Worm (Caenorhabditis elegans): Measurements from ENCODE around the gene CC8.2.

CC8.2 gene

ce11 chrIV:3632475-3632874 lies 16.0 kb downstream of the CC8.2 start:
- no peak for TF ChIP-seq dao-5 (tag; optimal IDR thresholded peaks at IDR 0.05)
- TF ChIP-seq him-1 (tag; optimal IDR thresholded peaks at IDR 0.05), result no peak
- TF ChIP-seq W03F9.2 (tag; optimal IDR thresholded peaks at IDR 0.05), result no peak

- no peak for TF ChIP-seq dao-5 (tag; optimal IDR thresholded peaks at IDR 0.05)
Measured at ce11 chrIV:3628896-3629641, 19.4 kb downstream of the CC8.2 start.

ce11 chrIV:3626447-3626846 lies 22.0 kb downstream of the CC8.2 start:
- TF ChIP-seq W03F9.2 (tag; optimal IDR thresholded peaks at IDR 0.05), result no peak
- no peak for TF ChIP-seq dao-5 (tag; optimal IDR thresholded peaks at IDR 0.05)
- TF ChIP-seq him-1 (tag; optimal IDR thresholded peaks at IDR 0.05), result no peak

ce11 chrIV:3624597-3624996 lies 23.9 kb downstream of the CC8.2 start, which contains the start of the genes cha-1 and unc-17:
cha-1 (minus strand) TSS chrIV:3624697.
unc-17 (minus strand) TSS chrIV:3624699.
- TF ChIP-seq dao-5 (tag; optimal IDR thresholded peaks at IDR 0.05) (no peak), him-1 (tag; optimal IDR thresholded peaks at IDR 0.05) (no peak), W03F9.2 (tag; optimal IDR thresholded peaks at IDR 0.05) (no peak)

ce11 chrIV:3621805-3622355 lies 26.6 kb downstream of the CC8.2 start:
- TF ChIP-seq W03F9.2 (tag; optimal IDR thresholded peaks at IDR 0.05) (no peak), dao-5 (tag; optimal IDR thresholded peaks at IDR 0.05) (no peak), him-1 (tag; optimal IDR thresholded peaks at IDR 0.05) (no peak)

- no peak for TF ChIP-seq W03F9.2 (tag; optimal IDR thresholded peaks at IDR 0.05)
- TF ChIP-seq dao-5 (tag; optimal IDR thresholded peaks at IDR 0.05), result no peak
- TF ChIP-seq him-1 (tag; optimal IDR thresholded peaks at IDR 0.05), result no peak
Measured at ce11 chrIV:3618719-3619118, 29.8 kb downstream of the CC8.2 start.

ce11 chrIV:3613022-3613605 lies 35.4 kb downstream of the CC8.2 start, which contains the start of gene ltah-1.2:
ltah-1.2 (minus strand) TSS chrIV:3613072.
- TF ChIP-seq him-1 (tag; optimal IDR thresholded peaks at IDR 0.05), result no peak
- no peak for TF ChIP-seq W03F9.2 (tag; optimal IDR thresholded peaks at IDR 0.05)
- no peak for TF ChIP-seq dao-5 (tag; optimal IDR thresholded peaks at IDR 0.05)

ce11 chrIV:3611845-3612244 lies 36.6 kb downstream of the CC8.2 start:
- TF ChIP-seq dao-5 (tag; optimal IDR thresholded peaks at IDR 0.05), result no peak
- no peak for TF ChIP-seq him-1 (tag; optimal IDR thresholded peaks at IDR 0.05)
- no peak for TF ChIP-seq W03F9.2 (tag; optimal IDR thresholded peaks at IDR 0.05)

ce11 chrIV:3610987-3611386 lies 37.5 kb downstream of the CC8.2 start:
- TF ChIP-seq him-1 (tag; optimal IDR thresholded peaks at IDR 0.05) (no peak), dao-5 (tag; optimal IDR thresholded peaks at IDR 0.05) (no peak), W03F9.2 (tag; optimal IDR thresholded peaks at IDR 0.05) (no peak)

- TF ChIP-seq dao-5 (tag; optimal IDR thresholded peaks at IDR 0.05) (no peak), W03F9.2 (tag; optimal IDR thresholded peaks at IDR 0.05) (no peak), him-1 (tag; optimal IDR thresholded peaks at IDR 0.05) (no peak)
Measured at ce11 chrIV:3608547-3609222, 39.8 kb downstream of the CC8.2 start.

- TF ChIP-seq dao-5 (tag; optimal IDR thresholded peaks at IDR 0.05) (no peak), him-1 (tag; optimal IDR thresholded peaks at IDR 0.05) (no peak), W03F9.2 (tag; optimal IDR thresholded peaks at IDR 0.05) (no peak)
Measured at ce11 chrIV:3606285-3606834, 42.1 kb downstream of the CC8.2 start, which contains the start of the genes Y37E11B.10 and kgb-2. Y37E11B.10 (minus strand) TSS chrIV:3606466. kgb-2 (plus strand) TSS chrIV:3606784.

- TF ChIP-seq him-1 (tag; optimal IDR thresholded peaks at IDR 0.05) (no peak), W03F9.2 (tag; optimal IDR thresholded peaks at IDR 0.05) (no peak), dao-5 (tag; optimal IDR thresholded peaks at IDR 0.05) (no peak)
Measured at ce11 chrIV:3604104-3604503, 44.4 kb downstream of the CC8.2 start.

- TF ChIP-seq dao-5 (tag; optimal IDR thresholded peaks at IDR 0.05), result no peak
- TF ChIP-seq W03F9.2 (tag; optimal IDR thresholded peaks at IDR 0.05), result no peak
- no peak for TF ChIP-seq him-1 (tag; optimal IDR thresholded peaks at IDR 0.05)
Measured at ce11 chrIV:3601846-3602245, 46.6 kb downstream of the CC8.2 start.
